Worm (Caenorhabditis elegans) whole organism, L2 larva: ENCODE data around the gene T14B4.20.
A peak's percentile ranks its signal among the peaks of the same experiment; 100 is the strongest.

Experiments used
- C34F6.9 ChIP-seq: fragments of 150-350 bp; optimal IDR thresholded peaks from 2 replicates; lab custom pipeline; 2014; ENCODE audit warnings: missing biosample characterization, missing genetic modification characterization
- F13H6.1 ChIP-seq: sonication (generic microtip); optimal IDR thresholded peaks from 2 replicates; lab custom pipeline; 2016; ENCODE audit warnings: missing genetic modification characterization, missing compliant biosample characterization
- R02D3.7 ChIP-seq: fragments of 150-350 bp; optimal IDR thresholded peaks from 2 replicates; lab custom pipeline; 2014; ENCODE audit warnings: missing biosample characterization, missing genetic modification characterization
- Y55F3AM.14 ChIP-seq: fragments of 200-800 bp; sonication (Bioruptor generic); optimal IDR thresholded peaks from 2 replicates; lab custom pipeline; 2018; ENCODE audit warnings: mild to moderate bottlenecking, missing genetic modification characterization, missing compliant biosample characterization
- ZK546.5 ChIP-seq: sonication (generic microtip); optimal IDR thresholded peaks from 2 replicates; lab custom pipeline; 2017; ENCODE audit warnings: missing biosample characterization, missing genetic modification characterization
- alr-1 ChIP-seq: fragments of 150-350 bp; optimal IDR thresholded peaks from 2 replicates; lab custom pipeline; 2014; ENCODE audit warnings: missing biosample characterization, missing genetic modification characterization
- aly-2 ChIP-seq: fragments of 150-350 bp; optimal IDR thresholded peaks from 2 replicates; lab custom pipeline; 2014; ENCODE audit warnings: missing biosample characterization, missing genetic modification characterization
- ama-1 ChIP-seq: fragments of 150-350 bp; optimal IDR thresholded peaks from 2 replicates; lab custom pipeline; 2018; ENCODE audit warnings: inconsistent platforms
- blmp-1 ChIP-seq: sonication (generic microtip); optimal IDR thresholded peaks from 2 replicates; lab custom pipeline; 2017; ENCODE audit warnings: missing genetic modification characterization, mild to moderate bottlenecking, missing compliant biosample characterization, antibody characterized with exemption, moderate library complexity; ENCODE audit not compliant: insufficient read depth
- ceh-16 ChIP-seq: fragments of 150-350 bp; optimal IDR thresholded peaks from 2 replicates; lab custom pipeline; 2014; ENCODE audit warnings: missing biosample characterization, missing genetic modification characterization
- ceh-82 ChIP-seq: fragments of 150-350 bp; optimal IDR thresholded peaks from 2 replicates; lab custom pipeline; 2014; ENCODE audit warnings: missing biosample characterization, missing genetic modification characterization
- crh-2 ChIP-seq: sonication (generic microtip); optimal IDR thresholded peaks from 2 replicates; lab custom pipeline; 2017; ENCODE audit warnings: missing biosample characterization, missing genetic modification characterization
- dmd-4 ChIP-seq: sonication (generic microtip); optimal IDR thresholded peaks from 2 replicates; lab custom pipeline; 2017; ENCODE audit warnings: missing biosample characterization, missing genetic modification characterization
- egl-27 ChIP-seq: sonication (generic microtip); optimal IDR thresholded peaks from 3 replicates; lab custom pipeline; 2017; ENCODE audit warnings: missing biosample characterization, missing genetic modification reagents, missing genetic modification characterization
- elt-1 ChIP-seq: fragments of 150-350 bp; optimal IDR thresholded peaks from 2 replicates; lab custom pipeline; 2014; ENCODE audit warnings: missing biosample characterization, missing genetic modification characterization
- elt-3 ChIP-seq: sonication (generic microtip); optimal IDR thresholded peaks from 2 replicates; lab custom pipeline; 2017; ENCODE audit warnings: missing biosample characterization, missing genetic modification characterization
- fos-1 ChIP-seq: fragments of 150-350 bp; optimal IDR thresholded peaks from 2 replicates; lab custom pipeline; 2014; ENCODE audit warnings: missing biosample characterization, missing genetic modification characterization
- gmeb-1 ChIP-seq: fragments of 150-350 bp; optimal IDR thresholded peaks from 2 replicates; lab custom pipeline; 2014; ENCODE audit warnings: missing biosample characterization, missing genetic modification characterization
- lin-11 ChIP-seq: fragments of 150-350 bp; sonication (generic microtip); optimal IDR thresholded peaks from 2 replicates; lab custom pipeline; 2014; ENCODE audit warnings: missing biosample characterization, missing genetic modification characterization, inconsistent platforms, mixed read lengths
- lin-13 ChIP-seq: fragments of 150-350 bp; optimal IDR thresholded peaks from 2 replicates; lab custom pipeline; 2014; ENCODE audit warnings: missing biosample characterization, missing genetic modification reagents, missing genetic modification characterization
- lin-39 ChIP-seq: fragments of 150-350 bp; optimal IDR thresholded peaks from 2 replicates; lab custom pipeline; 2014; ENCODE audit warnings: missing biosample characterization, missing genetic modification reagents, missing genetic modification characterization
- lsy-2 ChIP-seq, 2 experiments: fragments of 150-350 bp in 1 of 2; sonication (generic microtip) in 1 of 2; optimal IDR thresholded peaks; 2 replicates each; lab custom pipeline; 2014 to 2017; ENCODE audit warnings: missing biosample characterization in 2 of 2, missing genetic modification characterization in 2 of 2
- mab-5 ChIP-seq: fragments of 150-350 bp; optimal IDR thresholded peaks from 2 replicates; lab custom pipeline; 2014; ENCODE audit warnings: missing biosample characterization, missing genetic modification characterization
- mbf-1 ChIP-seq: sonication (generic microtip); optimal IDR thresholded peaks from 2 replicates; lab custom pipeline; 2017; ENCODE audit warnings: missing biosample characterization, missing genetic modification characterization
- mdl-1 ChIP-seq, 2 experiments: fragments of 150-350 bp in 1 of 2; sonication (generic microtip) in 1 of 2; optimal IDR thresholded peaks; 2 replicates each; lab custom pipeline; 2017; ENCODE audit warnings: missing biosample characterization in 2 of 2, missing genetic modification characterization in 2 of 2
- nhr-10 ChIP-seq: sonication (generic microtip); optimal IDR thresholded peaks from 2 replicates; lab custom pipeline; 2017; ENCODE audit warnings: missing biosample characterization, missing genetic modification characterization
- nhr-11 ChIP-seq: fragments of 150-350 bp; optimal IDR thresholded peaks from 2 replicates; lab custom pipeline; 2014; ENCODE audit warnings: missing biosample characterization, missing genetic modification characterization
- nhr-12 ChIP-seq: fragments of 150-350 bp; optimal IDR thresholded peaks from 2 replicates; lab custom pipeline; 2014; ENCODE audit warnings: missing biosample characterization, missing genetic modification characterization
- nhr-129 ChIP-seq: fragments of 150-350 bp; optimal IDR thresholded peaks from 2 replicates; lab custom pipeline; 2014; ENCODE audit warnings: missing biosample characterization, missing genetic modification characterization
- nhr-21 ChIP-seq: fragments of 150-350 bp; optimal IDR thresholded peaks from 2 replicates; lab custom pipeline; 2014; ENCODE audit warnings: missing biosample characterization, missing genetic modification characterization
- nhr-23 ChIP-seq: fragments of 150-350 bp; optimal IDR thresholded peaks from 2 replicates; lab custom pipeline; 2014; ENCODE audit warnings: missing biosample characterization, missing genetic modification reagents, missing genetic modification characterization
- nhr-237 ChIP-seq: fragments of 150-350 bp; optimal IDR thresholded peaks from 2 replicates; lab custom pipeline; 2014; ENCODE audit warnings: missing biosample characterization, missing genetic modification characterization
- nhr-25 ChIP-seq: fragments of 150-350 bp; sonication (generic microtip); optimal IDR thresholded peaks from 3 replicates; lab custom pipeline; 2014; ENCODE audit warnings: missing biosample characterization, missing genetic modification characterization
- nhr-6 ChIP-seq: fragments of 150-350 bp; optimal IDR thresholded peaks from 2 replicates; lab custom pipeline; 2014; ENCODE audit warnings: missing biosample characterization, missing genetic modification characterization
- nhr-77 ChIP-seq: fragments of 150-350 bp; optimal IDR thresholded peaks from 2 replicates; lab custom pipeline; 2014; ENCODE audit warnings: missing biosample characterization, missing genetic modification characterization
- peb-1 ChIP-seq: fragments of 150-350 bp; optimal IDR thresholded peaks from 2 replicates; lab custom pipeline; 2014; ENCODE audit warnings: missing biosample characterization, missing genetic modification characterization
- sem-4 ChIP-seq: fragments of 150-350 bp; optimal IDR thresholded peaks from 2 replicates; lab custom pipeline; 2014; ENCODE audit warnings: missing biosample characterization, missing genetic modification reagents, missing genetic modification characterization
- skn-1 ChIP-seq: sonication (generic microtip); optimal IDR thresholded peaks from 2 replicates; lab custom pipeline; 2017; ENCODE audit warnings: missing biosample characterization, missing genetic modification characterization
- sma-3 ChIP-seq: sonication (generic microtip); optimal IDR thresholded peaks from 2 replicates; lab custom pipeline; 2016; ENCODE audit warnings: missing genetic modification reagents, missing genetic modification characterization, missing compliant biosample characterization
- sma-9 ChIP-seq, 2 experiments: fragments of 150-350 bp in 1 of 2; sonication (generic microtip) in 1 of 2; optimal IDR thresholded peaks; 2 replicates each; lab custom pipeline; 2014 to 2016; ENCODE audit warnings: missing genetic modification characterization in 2 of 2, mild to moderate bottlenecking in 1 of 2, missing biosample characterization in 1 of 2, missing compliant biosample characterization in 1 of 2, missing genetic modification reagents in 1 of 2, moderate library complexity in 1 of 2
- snpc-4 ChIP-seq: fragments of 150-350 bp; optimal IDR thresholded peaks from 2 replicates; lab custom pipeline; 2014; ENCODE audit warnings: missing biosample characterization, missing genetic modification characterization
- unc-39 ChIP-seq: fragments of 150-350 bp; optimal IDR thresholded peaks from 2 replicates; lab custom pipeline; 2014; ENCODE audit warnings: missing biosample characterization, missing genetic modification characterization
- unc-55 ChIP-seq: fragments of 150-350 bp; sonication (generic microtip); optimal IDR thresholded peaks from 3 replicates; lab custom pipeline; 2014; ENCODE audit warnings: missing biosample characterization, missing genetic modification reagents, missing genetic modification characterization
- unc-62 ChIP-seq: fragments of 150-350 bp; optimal IDR thresholded peaks from 2 replicates; lab custom pipeline; 2014; ENCODE audit warnings: missing biosample characterization, missing genetic modification reagents, missing genetic modification characterization
- zag-1 ChIP-seq: fragments of 150-350 bp; optimal IDR thresholded peaks from 2 replicates; lab custom pipeline; 2014; ENCODE audit warnings: missing biosample characterization, missing genetic modification characterization
- ztf-1 ChIP-seq: fragments of 200-800 bp; sonication (Bioruptor generic); conservative IDR thresholded peaks from 2 replicates; pipeline ENCODE4 v1.3.6; 2022; ENCODE audit warnings: missing genetic modification characterization, missing compliant biosample characterization
- ztf-11 ChIP-seq: sonication (generic microtip); optimal IDR thresholded peaks from 2 replicates; lab custom pipeline; 2017; ENCODE audit warnings: missing biosample characterization, missing genetic modification characterization
- ztf-4 ChIP-seq: fragments of 150-350 bp; optimal IDR thresholded peaks from 2 replicates; lab custom pipeline; 2014; ENCODE audit warnings: missing biosample characterization, missing genetic modification characterization

Gene T14B4.20

ce11 chrII:6683663-6684285, 32.9 kb upstream of the T14B4.20 start, which contains the start of gene gyf-1:
Gene gyf-1 (plus strand): TSS chrII:6684235.
- TF ChIP-seq sem-4 (tag; lab: Kevin White, UChicago) = no peak
- TF ChIP-seq unc-39 (tag; lab: Kevin White, UChicago) = no peak
- TF ChIP-seq R02D3.7 = no peak
- no peak for TF ChIP-seq nhr-10 (tag; lab: Kevin White, UChicago)
- peak; percentile 43 for TF ChIP-seq unc-55 (GFP tag; lab: Kevin White, UChicago)
- TF ChIP-seq unc-62 (GFP tag; lab: Kevin White, UChicago) = no peak
- no peak for TF ChIP-seq lin-13 (GFP tag; lab: Kevin White, UChicago)
- peak; percentile 44 for TF ChIP-seq fos-1
- TF ChIP-seq mbf-1 (tag; lab: Kevin White, UChicago) = no peak
- no peak for TF ChIP-seq zag-1
- no peak for TF ChIP-seq nhr-21
- no peak for TF ChIP-seq ZK546.5 (tag; lab: Kevin White, UChicago)
- TF ChIP-seq nhr-11 (tag; lab: Kevin White, UChicago) = no peak
- no peak for TF ChIP-seq nhr-77
- TF ChIP-seq blmp-1 = no peak
- no peak for TF ChIP-seq sma-9 (GFP tag; optimal IDR thresholded peaks at IDR 0.05; lab: Kevin White, UChicago)
- no peak for TF ChIP-seq sma-9 (tag; optimal IDR thresholded peaks at IDR 0.05; lab: Kevin White, UChicago)
- no peak for TF ChIP-seq peb-1 (tag; lab: Kevin White, UChicago)
- TF ChIP-seq ztf-4 = no peak
- TF ChIP-seq Y55F3AM.14 (GFP tag; lab: Kevin White, UChicago) = no peak
- TF ChIP-seq mdl-1 (tag; optimal IDR thresholded peaks at IDR 0.05; lab: Kevin White, UChicago) = no peak
- TF ChIP-seq ceh-82 (tag; lab: Kevin White, UChicago) = no peak
- peak; percentile 21 for TF ChIP-seq snpc-4
- TF ChIP-seq nhr-129 (tag; lab: Kevin White, UChicago) = peak; percentile 31
- no peak for TF ChIP-seq nhr-23 (tag; lab: Kevin White, UChicago)
- no peak for TF ChIP-seq mab-5 (tag; lab: Kevin White, UChicago)
- no peak for TF ChIP-seq aly-2 (tag; lab: Kevin White, UChicago)
- peak; percentile 14 for TF ChIP-seq lin-11
- no peak for TF ChIP-seq ztf-11 (tag; lab: Kevin White, UChicago)
- TF ChIP-seq elt-3 = no peak
- TF ChIP-seq nhr-237 (tag; lab: Kevin White, UChicago) = no peak
- TF ChIP-seq crh-2 (tag; lab: Kevin White, UChicago) = peak; percentile 61
- TF ChIP-seq egl-27 (tag; lab: Kevin White, UChicago) = no peak
- no peak for TF ChIP-seq nhr-25 (tag; lab: Kevin White, UChicago)
- TF ChIP-seq F13H6.1 (tag; lab: Kevin White, UChicago) = peak; percentile 34
- TF ChIP-seq gmeb-1 (tag; lab: Kevin White, UChicago) = no peak
- no peak for TF ChIP-seq skn-1
- TF ChIP-seq ceh-16 (tag; lab: Kevin White, UChicago) = no peak
- TF ChIP-seq nhr-12 (tag; lab: Kevin White, UChicago) = no peak
- TF ChIP-seq nhr-6 (tag; lab: Kevin White, UChicago) = no peak
- TF ChIP-seq lsy-2 (tag; optimal IDR thresholded peaks at IDR 0.05; lab: Kevin White, UChicago) = peak in 1 of 2 experiments; percentile 51
- TF ChIP-seq elt-1 (tag; lab: Kevin White, UChicago) = no peak
- no peak for TF ChIP-seq ztf-1 (GFP tag; lab: Robert Waterston, UW)
- TF ChIP-seq dmd-4 (tag; lab: Kevin White, UChicago) = no peak
- TF ChIP-seq alr-1 (tag; lab: Kevin White, UChicago) = no peak
- TF ChIP-seq C34F6.9 (tag; lab: Kevin White, UChicago) = peak; percentile 47
- no peak for TF ChIP-seq sma-3 (GFP tag; lab: Kevin White, UChicago)
- TF ChIP-seq ama-1 (lab: Kevin White, UChicago) = no peak
- no peak for TF ChIP-seq lin-39 (tag; lab: Kevin White, UChicago)
